Fruit fly (Drosophila melanogaster) whole organism, adult: ENCODE results near the gene CG17362.

Experiments used
- CG12768 ChIP-seq: fragments of 200-800 bp; sonication (Bioruptor generic); optimal IDR thresholded peaks from 2 replicates; lab custom pipeline; 2017; ENCODE audit warnings: missing biosample characterization, missing genetic modification characterization, mild to moderate bottlenecking, moderate library complexity, missing genetic modification reagents
- CG1620 ChIP-seq: fragments of 200-800 bp; sonication (Bioruptor generic); optimal IDR thresholded peaks from 2 replicates; lab custom pipeline; 2016; ENCODE audit warnings: missing biosample characterization, missing genetic modification characterization
- CG33017 ChIP-seq: fragments of 200-800 bp; sonication (Bioruptor generic); optimal IDR thresholded peaks from 2 replicates; lab custom pipeline; 2018; ENCODE audit warnings: missing biosample characterization, mild to moderate bottlenecking, missing genetic modification characterization, moderate library complexity
- CG7101 ChIP-seq: fragments of 200-800 bp; sonication (Bioruptor generic); optimal IDR thresholded peaks from 2 replicates; lab custom pipeline; 2018; ENCODE audit warnings: missing biosample characterization, mild to moderate bottlenecking, missing genetic modification characterization, moderate library complexity
- Clk ChIP-seq: fragments of 200-800 bp; sonication (Bioruptor generic); optimal IDR thresholded peaks from 2 replicates; lab custom pipeline; 2017; ENCODE audit warnings: missing biosample characterization, missing genetic modification characterization

- TF ChIP-seq CG7101 (tag; lab: Kevin White, UChicago): no peak
- no peak for TF ChIP-seq CG1620 (GFP tag; lab: Kevin White, UChicago)
- no peak for TF ChIP-seq Clk
- no peak for TF ChIP-seq CG33017 (tag; lab: Kevin White, UChicago)
- TF ChIP-seq CG12768 (GFP tag; lab: Kevin White, UChicago): no peak
Observed at dm6 chr3L:13987578-13987977, 1.2 kb downstream of the CG17362 start, which contains the start of gene CG9040.
